Fruit fly (Drosophila melanogaster) whole organism: ENCODE results near the gene koko.

Experiments used
- CG8478 ChIP-seq: fragments of >200 bp; optimal IDR thresholded peaks from 2 replicates; lab custom pipeline; 2018; ENCODE audit warnings: inconsistent platforms
- Dll ChIP-seq: fragments of >200 bp; optimal IDR thresholded peaks from 2 replicates; lab custom pipeline; 2017
- EcR ChIP-seq, 2 experiments: fragments of >200 bp; optimal IDR thresholded peaks; 2 replicates each; lab custom pipeline; 2017; ENCODE audit warnings: missing biosample characterization in 2 of 2, missing genetic modification characterization in 2 of 2, missing genetic modification reagents in 2 of 2
- pan ChIP-seq: fragments of >200 bp; optimal IDR thresholded peaks from 2 replicates; lab custom pipeline; 2017
- psq ChIP-seq: fragments of >200 bp; optimal IDR thresholded peaks from 2 replicates; lab custom pipeline; 2017
- usp ChIP-seq: fragments of >200 bp; optimal IDR thresholded peaks from 2 replicates; lab custom pipeline; 2017; ENCODE audit warnings: missing biosample characterization, missing genetic modification characterization, mixed read lengths

The koko gene

dm6 chr3R:18398954-18399697 lies 3.7 kb upstream of the koko start, which contains the start of gene Vha100-2:
TSS of gene Vha100-2 (minus strand) at chr3R:18399169.
- TF ChIP-seq pan: peak; percentile 63
- TF ChIP-seq EcR (GFP tag; optimal IDR thresholded peaks at IDR 0.05; lab: Kevin White, UChicago): no peak
- peak; percentile 22 for TF ChIP-seq Dll (lab: Kevin White, UChicago)
- no peak for TF ChIP-seq CG8478

dm6 chr3R:18399698-18400020 lies 3.2 kb upstream of the koko start:
- TF ChIP-seq Dll (lab: Kevin White, UChicago): no peak
- no peak for TF ChIP-seq CG8478
- TF ChIP-seq EcR (GFP tag; optimal IDR thresholded peaks at IDR 0.05; lab: Kevin White, UChicago): no peak
- TF ChIP-seq psq (lab: Kevin White, UChicago): no peak
- no peak for TF ChIP-seq usp (GFP tag; lab: Kevin White, UChicago)
- no peak for TF ChIP-seq pan

dm6 chr3R:18404713-18405112 lies 1.9 kb downstream of the koko start, which contains the start of gene CG7685:
TSS of gene CG7685 (plus strand) at chr3R:18404940.
- no peak for TF ChIP-seq CG8478
- TF ChIP-seq pan: no peak
- TF ChIP-seq Dll (lab: Kevin White, UChicago): no peak
- TF ChIP-seq EcR (GFP tag; optimal IDR thresholded peaks at IDR 0.05; lab: Kevin White, UChicago): no peak
- no peak for TF ChIP-seq psq (lab: Kevin White, UChicago)
- TF ChIP-seq usp (GFP tag; lab: Kevin White, UChicago): no peak

- TF ChIP-seq pan (no peak), EcR (GFP tag; optimal IDR thresholded peaks at IDR 0.05; lab: Kevin White, UChicago) (no peak), CG8478 (no peak), psq (lab: Kevin White, UChicago) (no peak), usp (GFP tag; lab: Kevin White, UChicago) (no peak), Dll (lab: Kevin White, UChicago) (no peak)
Observed at dm6 chr3R:18411205-18411749, 8.5 kb downstream of the koko start, which contains the start of gene CG10864. TSS of gene CG10864 (minus strand) at chr3R:18411631.

- TF ChIP-seq Dll (lab: Kevin White, UChicago): no peak
- TF ChIP-seq CG8478: peak; percentile 38
Observed at dm6 chr3R:18412279-18413214, 9.7 kb downstream of the koko start, which contains the start of gene CG31122. TSS of gene CG31122 (minus strand) at chr3R:18412874.

- TF ChIP-seq usp (GFP tag; lab: Kevin White, UChicago) (no peak), CG8478 (no peak), Dll (lab: Kevin White, UChicago) (no peak), psq (lab: Kevin White, UChicago) (no peak), EcR (GFP tag; optimal IDR thresholded peaks at IDR 0.05; lab: Kevin White, UChicago) (no peak), pan (no peak)
Observed at dm6 chr3R:18422446-18422845, 19.6 kb downstream of the koko start.

dm6 chr3R:18423352-18423751 lies 20.5 kb downstream of the koko start:
- TF ChIP-seq pan: no peak
- no peak for TF ChIP-seq EcR (GFP tag; optimal IDR thresholded peaks at IDR 0.05; lab: Kevin White, UChicago)
- no peak for TF ChIP-seq Dll (lab: Kevin White, UChicago)
- no peak for TF ChIP-seq psq (lab: Kevin White, UChicago)
- no peak for TF ChIP-seq CG8478
- TF ChIP-seq usp (GFP tag; lab: Kevin White, UChicago): no peak

- no peak for TF ChIP-seq EcR (GFP tag; optimal IDR thresholded peaks at IDR 0.05; lab: Kevin White, UChicago)
- no peak for TF ChIP-seq usp (GFP tag; lab: Kevin White, UChicago)
- TF ChIP-seq pan: no peak
- TF ChIP-seq psq (lab: Kevin White, UChicago): no peak
- TF ChIP-seq CG8478: no peak
- TF ChIP-seq Dll (lab: Kevin White, UChicago): no peak
Observed at dm6 chr3R:18432905-18433304, 30.1 kb downstream of the koko start.

- TF ChIP-seq usp (GFP tag; lab: Kevin White, UChicago) (no peak), EcR (GFP tag; optimal IDR thresholded peaks at IDR 0.05; lab: Kevin White, UChicago) (no peak), Dll (lab: Kevin White, UChicago) (peak; percentile 51), CG8478 (peak; percentile 12), psq (lab: Kevin White, UChicago) (no peak), pan (peak; percentile 70)
Observed at dm6 chr3R:18436550-18437362, 33.9 kb downstream of the koko start.

dm6 chr3R:18438181-18438826 lies 35.5 kb downstream of the koko start:
- TF ChIP-seq CG8478: no peak
- TF ChIP-seq usp (GFP tag; lab: Kevin White, UChicago): no peak
- no peak for TF ChIP-seq psq (lab: Kevin White, UChicago)
- no peak for TF ChIP-seq EcR (GFP tag; optimal IDR thresholded peaks at IDR 0.05; lab: Kevin White, UChicago)
- TF ChIP-seq Dll (lab: Kevin White, UChicago): no peak
- TF ChIP-seq pan: no peak
